Fruit fly (Drosophila melanogaster) whole organism, embryonic: ENCODE measurements around the gene Mdh2.

ENCODE experiments used
- ATbp ChIP-seq: fragments of 200-800 bp; sonication (Bioruptor generic); optimal IDR thresholded peaks from 2 replicates; lab custom pipeline; 2017; ENCODE audit warnings: missing biosample characterization, mild to moderate bottlenecking, missing genetic modification characterization, missing genetic modification reagents
- B-H2 ChIP-seq: fragments of 200-800 bp; sonication (Bioruptor generic); optimal IDR thresholded peaks from 2 replicates; lab custom pipeline; 2018; ENCODE audit warnings: missing biosample characterization, mild to moderate bottlenecking, missing genetic modification characterization
- CG1024 ChIP-seq: fragments of 200-800 bp; sonication (Bioruptor generic); IDR thresholded peaks from 2 replicates; pipeline ENCODE4 v1.3.6; 2022; ENCODE audit warnings: missing biosample characterization, missing genetic modification characterization
- CG11504 ChIP-seq: fragments of 200-800 bp; sonication (Bioruptor generic); optimal IDR thresholded peaks from 3 replicates; lab custom pipeline; 2019; ENCODE audit warnings: missing biosample characterization, mild to moderate bottlenecking, missing genetic modification characterization, moderate library complexity
- CG13296 ChIP-seq: fragments of 200-800 bp; sonication (Bioruptor generic); optimal IDR thresholded peaks from 3 replicates; lab custom pipeline; 2018; ENCODE audit warnings: missing biosample characterization, mild to moderate bottlenecking, missing genetic modification characterization
- CG1603 ChIP-seq: fragments of 200-800 bp; sonication (Bioruptor generic); optimal IDR thresholded peaks from 2 replicates; lab custom pipeline; 2019; ENCODE audit warnings: missing biosample characterization, mild to moderate bottlenecking, missing genetic modification characterization, moderate library complexity
- CG17612 ChIP-seq: fragments of 200-800 bp; sonication (Bioruptor generic); IDR thresholded peaks from 2 replicates; pipeline ENCODE4 v1.3.6; 2022; ENCODE audit warnings: missing biosample characterization, missing genetic modification characterization
- CG17802 ChIP-seq: fragments of 200-800 bp; sonication (Bioruptor generic); optimal IDR thresholded peaks from 2 replicates; lab custom pipeline; 2018; ENCODE audit warnings: missing biosample characterization, mild to moderate bottlenecking, missing genetic modification characterization, moderate library complexity
- CG17912 ChIP-seq: fragments of 200-800 bp; sonication (Bioruptor generic); optimal IDR thresholded peaks from 2 replicates; lab custom pipeline; 2018; ENCODE audit warnings: missing biosample characterization, mild to moderate bottlenecking, missing genetic modification characterization
- CG18262 ChIP-seq: fragments of 200-800 bp; optimal IDR thresholded peaks from 3 replicates; lab custom pipeline; 2019; ENCODE audit warnings: missing biosample characterization, mild to moderate bottlenecking, missing genetic modification characterization, moderate library complexity
- CG18764 ChIP-seq: fragments of 200-800 bp; sonication (Bioruptor generic); optimal IDR thresholded peaks from 3 replicates; lab custom pipeline; 2016; ENCODE audit warnings: missing biosample characterization, missing genetic modification characterization
- CG2116 ChIP-seq: fragments of 200-800 bp; sonication (Bioruptor generic); optimal IDR thresholded peaks from 3 replicates; lab custom pipeline; 2018; ENCODE audit warnings: missing biosample characterization, mild to moderate bottlenecking, missing genetic modification characterization
- CG2202 ChIP-seq: fragments of 200-800 bp; sonication (Bioruptor generic); optimal IDR thresholded peaks from 2 replicates; lab custom pipeline; 2018; ENCODE audit warnings: missing biosample characterization, mild to moderate bottlenecking, missing genetic modification characterization
- CG30403 ChIP-seq: fragments of 200-800 bp; sonication (Bioruptor generic); optimal IDR thresholded peaks from 3 replicates; lab custom pipeline; 2016; ENCODE audit warnings: missing biosample characterization, missing genetic modification characterization
- CG31365 ChIP-seq: fragments of 200-800 bp; sonication (Bioruptor generic); optimal IDR thresholded peaks from 2 replicates; lab custom pipeline; 2018; ENCODE audit warnings: missing biosample characterization, mild to moderate bottlenecking, missing genetic modification characterization
- CG33213 ChIP-seq: fragments of 200-800 bp; sonication (Bioruptor generic); optimal IDR thresholded peaks from 3 replicates; lab custom pipeline; 2016; ENCODE audit warnings: missing biosample characterization, missing genetic modification characterization
- CG4424 ChIP-seq: fragments of 200-800 bp; sonication (Bioruptor generic); optimal IDR thresholded peaks from 3 replicates; lab custom pipeline; 2016; ENCODE audit warnings: missing biosample characterization, missing genetic modification characterization
- CG4707 ChIP-seq: fragments of 200-800 bp; sonication (Bioruptor generic); optimal IDR thresholded peaks from 2 replicates; lab custom pipeline; 2018; ENCODE audit warnings: missing biosample characterization, mild to moderate bottlenecking, missing genetic modification characterization, moderate library complexity
- CG5180 ChIP-seq: fragments of 200-800 bp; sonication (Bioruptor generic); optimal IDR thresholded peaks from 3 replicates; lab custom pipeline; 2017; ENCODE audit warnings: missing biosample characterization, missing genetic modification characterization, mild to moderate bottlenecking, moderate library complexity, missing genetic modification reagents
- CG6254 ChIP-seq: fragments of 200-800 bp; sonication (Bioruptor generic); optimal IDR thresholded peaks from 3 replicates; lab custom pipeline; 2017; ENCODE audit warnings: mild to moderate bottlenecking, missing biosample characterization, missing genetic modification reagents, missing genetic modification characterization
- CG6813 ChIP-seq: fragments of 200-800 bp; sonication (Bioruptor generic); optimal IDR thresholded peaks from 2 replicates; lab custom pipeline; 2017; ENCODE audit warnings: missing biosample characterization, missing genetic modification characterization, mild to moderate bottlenecking, moderate library complexity, missing genetic modification reagents
- CG7839 ChIP-seq: fragments of 200-800 bp; sonication (Bioruptor generic); optimal IDR thresholded peaks from 3 replicates; lab custom pipeline; 2018; ENCODE audit warnings: missing biosample characterization, mild to moderate bottlenecking, missing genetic modification characterization, moderate library complexity
- CG7963 ChIP-seq: fragments of 200-800 bp; sonication (Bioruptor generic); IDR thresholded peaks from 3 replicates; pipeline ENCODE4 v1.3.6; 2022; ENCODE audit warnings: missing biosample characterization, missing genetic modification characterization; ENCODE audit not compliant: partially characterized antibody
- CG8359 ChIP-seq: fragments of 200-800 bp; sonication (Bioruptor generic); optimal IDR thresholded peaks from 2 replicates; lab custom pipeline; 2017; ENCODE audit warnings: missing biosample characterization, mild to moderate bottlenecking, missing genetic modification characterization, borderline replicate concordance
- CG8944 ChIP-seq: fragments of 200-800 bp; sonication (Bioruptor generic); optimal IDR thresholded peaks from 3 replicates; lab custom pipeline; 2016; ENCODE audit warnings: missing biosample characterization, missing genetic modification characterization
- Deaf1 ChIP-seq: fragments of 200-800 bp; optimal IDR thresholded peaks from 3 replicates; lab custom pipeline; 2019; ENCODE audit warnings: missing biosample characterization, mild to moderate bottlenecking, missing genetic modification characterization, moderate library complexity
- Drgx ChIP-seq: fragments of 200-800 bp; sonication (Bioruptor generic); IDR thresholded peaks from 2 replicates; pipeline ENCODE4 v1.3.6; 2022; ENCODE audit warnings: missing biosample characterization, missing genetic modification characterization
- Fer3 ChIP-seq: fragments of 200-800 bp; sonication (Bioruptor generic); optimal IDR thresholded peaks from 2 replicates; lab custom pipeline; 2018; ENCODE audit warnings: missing biosample characterization, mild to moderate bottlenecking, missing genetic modification characterization, moderate library complexity
- H2.0 ChIP-seq: fragments of 200-800 bp; sonication (Bioruptor generic); IDR thresholded peaks from 2 replicates; pipeline ENCODE4 v1.3.6; 2022; ENCODE audit warnings: missing biosample characterization, missing genetic modification characterization
- Lhr ChIP-seq: fragments of 200-800 bp; sonication (Bioruptor generic); optimal IDR thresholded peaks from 3 replicates; lab custom pipeline; 2017; ENCODE audit warnings: mild to moderate bottlenecking, missing biosample characterization, missing genetic modification reagents, missing genetic modification characterization
- Meics ChIP-seq: fragments of 200-800 bp; sonication (Bioruptor generic); optimal IDR thresholded peaks from 2 replicates; lab custom pipeline; 2017; ENCODE audit warnings: missing biosample characterization, mild to moderate bottlenecking, missing genetic modification characterization
- Spps ChIP-seq: fragments of 200-800 bp; sonication (Bioruptor generic); optimal IDR thresholded peaks from 2 replicates; lab custom pipeline; 2018; ENCODE audit warnings: missing biosample characterization, mild to moderate bottlenecking, missing genetic modification characterization
- Ssrp ChIP-seq: fragments of 200-800 bp; sonication (Bioruptor generic); optimal IDR thresholded peaks from 2 replicates; lab custom pipeline; 2018; ENCODE audit warnings: missing biosample characterization, mild to moderate bottlenecking, missing genetic modification characterization, moderate library complexity
- YL-1 ChIP-seq: fragments of 200-800 bp; sonication (Bioruptor generic); optimal IDR thresholded peaks from 3 replicates; lab custom pipeline; 2017; ENCODE audit warnings: missing biosample characterization, mild to moderate bottlenecking, missing genetic modification characterization
- corto ChIP-seq: fragments of 200-800 bp; sonication (Bioruptor generic); optimal IDR thresholded peaks from 2 replicates; lab custom pipeline; 2016; ENCODE audit warnings: missing biosample characterization, mild to moderate bottlenecking, missing genetic modification characterization, moderate library complexity
- da ChIP-seq: fragments of 200-800 bp; sonication (Bioruptor generic); optimal IDR thresholded peaks from 2 replicates; lab custom pipeline; 2016; ENCODE audit warnings: missing biosample characterization, missing genetic modification characterization
- ewg ChIP-seq: fragments of 200-800 bp; sonication (Bioruptor generic); optimal IDR thresholded peaks from 3 replicates; lab custom pipeline; 2017; ENCODE audit warnings: mild to moderate bottlenecking, missing biosample characterization, missing genetic modification reagents, missing genetic modification characterization
- grau ChIP-seq: fragments of 200-800 bp; optimal IDR thresholded peaks from 3 replicates; lab custom pipeline; 2019; ENCODE audit warnings: missing biosample characterization, mild to moderate bottlenecking, missing genetic modification characterization, moderate library complexity
- grn ChIP-seq: fragments of 200-800 bp; sonication (Bioruptor generic); optimal IDR thresholded peaks from 3 replicates; lab custom pipeline; 2017; ENCODE audit warnings: missing biosample characterization, missing genetic modification characterization
- gsb-n ChIP-seq: fragments of 200-800 bp; sonication (Bioruptor generic); optimal IDR thresholded peaks from 3 replicates; lab custom pipeline; 2018; ENCODE audit warnings: missing biosample characterization, mild to moderate bottlenecking, missing genetic modification characterization
- h ChIP-seq: fragments of >200 bp; optimal IDR thresholded peaks from 2 replicates; lab custom pipeline; 2017
- inv ChIP-seq: fragments of 200-800 bp; sonication (Bioruptor generic); IDR thresholded peaks from 2 replicates; pipeline ENCODE4 v1.3.6; 2022; ENCODE audit warnings: missing biosample characterization, missing genetic modification characterization; ENCODE audit not compliant: partially characterized antibody
- maf-S ChIP-seq: fragments of 200-800 bp; sonication (Bioruptor generic); optimal IDR thresholded peaks from 2 replicates; lab custom pipeline; 2016; ENCODE audit warnings: missing biosample characterization, missing genetic modification characterization
- peb ChIP-seq: fragments of 200-800 bp; sonication (Bioruptor generic); IDR thresholded peaks from 2 replicates; pipeline ENCODE4 v1.3.6; 2022; ENCODE audit warnings: missing biosample characterization, missing genetic modification characterization
- pho ChIP-seq: fragments of 200-800 bp; sonication (Bioruptor generic); optimal IDR thresholded peaks from 2 replicates; lab custom pipeline; 2016; ENCODE audit warnings: missing biosample characterization, missing genetic modification characterization
- phol ChIP-seq: fragments of 200-800 bp; sonication (Bioruptor generic); optimal IDR thresholded peaks from 3 replicates; lab custom pipeline; 2018; ENCODE audit warnings: missing biosample characterization, mild to moderate bottlenecking, missing genetic modification characterization, moderate library complexity
- psq ChIP-seq: fragments of 200-800 bp; sonication (Bioruptor generic); optimal IDR thresholded peaks from 2 replicates; lab custom pipeline; 2017; ENCODE audit warnings: missing biosample characterization, missing genetic modification characterization
- sens ChIP-seq: fragments of 200-800 bp; sonication (Bioruptor generic); peaks from one replicate; lab custom pipeline; 2016; ENCODE audit warnings: missing biosample characterization, missing genetic modification characterization
- tio ChIP-seq: fragments of 200-800 bp; sonication (Bioruptor generic); optimal IDR thresholded peaks from 2 replicates; lab custom pipeline; 2017; ENCODE audit warnings: missing biosample characterization, missing genetic modification characterization, inconsistent platforms
- trh ChIP-seq: fragments of 200-800 bp; sonication (Bioruptor generic); optimal IDR thresholded peaks from 2 replicates; lab custom pipeline; 2016; ENCODE audit warnings: missing biosample characterization, missing genetic modification characterization
- zfh1 ChIP-seq: fragments of 200-800 bp; sonication (Bioruptor generic); IDR thresholded peaks from 3 replicates; pipeline ENCODE4 v1.3.6; 2022; ENCODE audit warnings: missing biosample characterization, missing genetic modification characterization

Mdh2 gene

dm6 chr3R:18223434-18223833 lies 2.8 kb upstream of the Mdh2 start, which contains the start of the genes mTerf5 and Non3 (continued):
- TF ChIP-seq CG13296 (GFP tag; lab: Kevin White, UChicago) (peak; percentile 68), CG7963 (peak; percentile 76; the same call in 2 of the 3 replicates), Meics (GFP tag; lab: Kevin White, UChicago) (peak; percentile 65), inv (GFP tag; lab: Robert Waterston, UW) (peak; percentile 85), H2.0 (GFP tag; lab: Robert Waterston, UW) (no peak), Ssrp (tag; lab: Kevin White, UChicago) (peak; percentile 33), grau (tag; lab: Kevin White, UChicago) (peak; percentile 66), tio (GFP tag; lab: Kevin White, UChicago) (no peak), CG17912 (peak; percentile 22), CG30403 (GFP tag; lab: Kevin White, UChicago) (peak; percentile 61), Drgx (GFP tag; lab: Robert Waterston, UW) (0 out of 2 replicates have a peak, but pooled peaks have one; percentile 24), CG5180 (GFP tag; lab: Kevin White, UChicago) (no peak), corto (no peak), Deaf1 (tag; lab: Kevin White, UChicago) (no peak), CG18764 (GFP tag; lab: Kevin White, UChicago) (peak; percentile 47), Fer3 (tag; lab: Kevin White, UChicago) (peak; percentile 42), CG8944 (GFP tag; lab: Kevin White, UChicago) (peak; percentile 17), CG33213 (GFP tag; lab: Kevin White, UChicago) (no peak), psq (GFP tag; lab: Kevin White, UChicago) (peak; percentile 41), ATbp (peak; percentile 28), CG11504 (tag; lab: Kevin White, UChicago) (peak; percentile 69), trh (GFP tag; lab: Kevin White, UChicago) (no peak), CG4424 (peak; percentile 43), CG17612 (GFP tag; lab: Robert Waterston, UW) (no peak), phol (tag; lab: Kevin White, UChicago) (peak; percentile 68), CG7839 (tag; lab: Kevin White, UChicago) (peak; percentile 63), da (GFP tag; lab: Kevin White, UChicago) (no peak), sens (peak; percentile 83), ewg (GFP tag; lab: Kevin White, UChicago) (peak; percentile 81), YL-1 (peak; percentile 50), CG6254 (GFP tag; lab: Kevin White, UChicago) (peak; percentile 43), h (no peak), CG17802 (tag; lab: Kevin White, UChicago) (no peak), CG6813 (GFP tag; lab: Kevin White, UChicago) (no peak), CG1603 (no peak), Spps (tag; lab: Kevin White, UChicago) (peak; percentile 16), maf-S (GFP tag; lab: Kevin White, UChicago) (no peak), CG31365 (tag; lab: Kevin White, UChicago) (no peak), gsb-n (tag; lab: Kevin White, UChicago) (peak; percentile 58), B-H2 (peak; percentile 70), CG2116 (GFP tag; lab: Kevin White, UChicago) (peak; percentile 88), CG8359 (GFP tag; lab: Kevin White, UChicago) (no peak), zfh1 (GFP tag; lab: Robert Waterston, UW) (peak; percentile 58; the same call in 1 of the 3 replicates), grn (no peak), CG18262 (peak; percentile 63), CG2202 (tag; lab: Kevin White, UChicago) (peak; percentile 31), CG1024 (GFP tag; lab: Robert Waterston, UW) (no peak), pho (GFP tag; lab: Kevin White, UChicago) (peak; percentile 32), CG4707 (no peak), peb (peak; percentile 17; the same call in 1 of the 2 replicates), Lhr (GFP tag; lab: Kevin White, UChicago) (peak; percentile 15)
